Worm (Caenorhabditis elegans): ENCODE data around the gene bath-29.

Gene bath-29

DNA sequence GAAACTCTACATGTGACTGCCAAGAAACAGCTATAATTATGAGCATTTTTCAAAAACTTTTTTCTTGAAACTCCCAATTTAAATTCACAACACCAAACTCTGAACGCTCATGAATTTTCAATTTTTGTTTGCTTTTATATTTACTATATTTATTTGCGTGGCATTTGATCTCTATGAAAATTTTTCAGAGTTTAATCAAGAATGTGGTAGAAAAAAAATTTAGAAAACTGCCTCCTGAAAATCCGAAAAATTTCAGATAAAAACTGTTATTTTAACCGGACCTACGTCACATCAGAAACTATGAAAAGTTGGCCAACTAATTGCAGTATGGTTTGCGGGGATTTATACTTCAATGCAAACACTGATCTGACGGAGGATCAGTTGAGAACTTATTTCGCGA, 16.3 kb upstream of the bath-29 start, which contains the start of gene irld-27:
TSS of gene irld-27 (plus strand) at position 301 of the 400 bp plus-strand sequence.
- TF ChIP-seq cog-1 (tag; optimal IDR thresholded peaks at IDR 0.05) (no peak), ref-1 (GFP tag; conservative IDR thresholded peaks at IDR 0.05) (no peak), T22C8.4 (GFP tag; IDR thresholded peaks at IDR 0.05) (no peak), klf-2 (GFP tag; conservative IDR thresholded peaks at IDR 0.05) (no peak), tab-1 (GFP tag; IDR thresholded peaks at IDR 0.05) (no peak), flt-1 (GFP tag; IDR thresholded peaks at IDR 0.05) (no peak), med-1 (GFP tag; optimal IDR thresholded peaks at IDR 0.05; ENCODE audit: insufficient read depth) (no peak), ztf-29 (GFP tag; IDR thresholded peaks at IDR 0.05) (no peak), ztf-23 (GFP tag; IDR thresholded peaks at IDR 0.05) (no peak)

DNA sequence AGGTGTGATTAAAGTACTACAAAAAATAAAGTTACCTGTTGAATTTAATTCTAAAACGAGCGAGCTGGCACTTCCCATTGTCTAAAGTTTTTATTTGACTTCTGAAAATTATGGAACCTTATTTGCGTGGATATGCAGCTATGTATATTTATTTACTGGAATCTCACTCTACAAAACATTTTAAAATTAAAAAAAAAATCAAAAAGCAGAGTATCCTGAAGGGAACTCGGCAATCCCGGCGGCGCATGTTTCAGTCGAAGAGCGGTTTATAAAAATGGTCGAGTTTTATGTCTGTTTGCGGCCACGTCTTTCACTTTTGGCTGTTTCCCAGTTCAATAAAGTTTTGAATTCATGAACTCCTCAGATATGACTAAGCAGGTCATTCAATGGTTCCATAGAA, 11.3 kb upstream of the bath-29 start, which contains the start of gene F14D2.19:
TSS of gene F14D2.19 (minus strand) at position 101 of the 400 bp plus-strand sequence.
- TF ChIP-seq ztf-23 (GFP tag; IDR thresholded peaks at IDR 0.05) (no peak), klf-2 (GFP tag; conservative IDR thresholded peaks at IDR 0.05) (no peak), T22C8.4 (GFP tag; IDR thresholded peaks at IDR 0.05) (no peak), tab-1 (GFP tag; IDR thresholded peaks at IDR 0.05) (no peak), ztf-29 (GFP tag; IDR thresholded peaks at IDR 0.05) (no peak)

ce11 chrII:3338556-3338955, 9.8 kb upstream of the bath-29 start, which contains the start of gene F14D2.7:
TSS of gene F14D2.7 (minus strand) at chrII:3338656.
- TF ChIP-seq klf-2 (GFP tag; conservative IDR thresholded peaks at IDR 0.05) = no peak
- TF ChIP-seq ztf-23 (GFP tag; IDR thresholded peaks at IDR 0.05) = no peak
- TF ChIP-seq ztf-29 (GFP tag; IDR thresholded peaks at IDR 0.05) = no peak
- no peak for TF ChIP-seq ref-1 (GFP tag; conservative IDR thresholded peaks at IDR 0.05)
- TF ChIP-seq T22C8.4 (GFP tag; IDR thresholded peaks at IDR 0.05) = no peak
- TF ChIP-seq tab-1 (GFP tag; IDR thresholded peaks at IDR 0.05) = no peak
- no peak for TF ChIP-seq cog-1 (tag; optimal IDR thresholded peaks at IDR 0.05)
- no peak for TF ChIP-seq flt-1 (GFP tag; IDR thresholded peaks at IDR 0.05)
- TF ChIP-seq med-1 (GFP tag; optimal IDR thresholded peaks at IDR 0.05; ENCODE audit: insufficient read depth) = no peak

- TF ChIP-seq tab-1 (GFP tag; IDR thresholded peaks at IDR 0.05) = no peak
- TF ChIP-seq cog-1 (tag; optimal IDR thresholded peaks at IDR 0.05) = no peak
- no peak for TF ChIP-seq klf-2 (GFP tag; conservative IDR thresholded peaks at IDR 0.05)
- no peak for TF ChIP-seq med-1 (GFP tag; optimal IDR thresholded peaks at IDR 0.05; ENCODE audit: insufficient read depth)
- TF ChIP-seq T22C8.4 (GFP tag; IDR thresholded peaks at IDR 0.05) = peak; percentile 14; the same call in 1 of the 2 replicates
- TF ChIP-seq ztf-29 (GFP tag; IDR thresholded peaks at IDR 0.05) = no peak
- TF ChIP-seq ztf-23 (GFP tag; IDR thresholded peaks at IDR 0.05) = no peak
- TF ChIP-seq ref-1 (GFP tag; conservative IDR thresholded peaks at IDR 0.05) = no peak
Measured at ce11 chrII:3340251-3340650, 8.1 kb upstream of the bath-29 start, which contains the start of gene F14D2.5. TSS of gene F14D2.5 (plus strand) at chrII:3340551.

DNA sequence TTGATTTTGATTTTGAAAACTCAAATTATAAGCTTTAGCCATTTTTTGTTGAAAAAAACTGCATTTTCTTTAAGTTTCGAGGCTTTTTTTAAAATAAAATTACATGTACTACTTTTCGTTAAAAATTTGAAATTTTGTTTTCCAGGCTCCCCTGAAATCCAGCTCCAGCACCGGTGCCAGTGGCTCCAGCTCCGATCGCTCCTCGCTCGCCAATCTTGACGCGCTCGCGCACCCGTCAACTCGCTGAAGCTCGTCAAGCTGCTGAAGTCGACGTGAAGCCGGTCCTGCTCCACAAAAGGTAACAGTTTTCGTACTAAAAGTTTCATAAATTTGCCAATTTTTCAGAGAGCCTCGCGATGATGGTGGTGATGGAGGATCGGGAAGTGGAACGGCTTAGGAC, 7.5 kb upstream of the bath-29 start:
- TF ChIP-seq ref-1 (GFP tag; conservative IDR thresholded peaks at IDR 0.05) (no peak), klf-2 (GFP tag; conservative IDR thresholded peaks at IDR 0.05) (no peak), cog-1 (tag; optimal IDR thresholded peaks at IDR 0.05) (no peak), ztf-29 (GFP tag; IDR thresholded peaks at IDR 0.05) (no peak), med-1 (GFP tag; optimal IDR thresholded peaks at IDR 0.05; ENCODE audit: insufficient read depth) (no peak), ztf-23 (GFP tag; IDR thresholded peaks at IDR 0.05) (no peak), flt-1 (GFP tag; IDR thresholded peaks at IDR 0.05) (no peak), T22C8.4 (GFP tag; IDR thresholded peaks at IDR 0.05) (no peak), tab-1 (GFP tag; IDR thresholded peaks at IDR 0.05) (no peak)

DNA sequence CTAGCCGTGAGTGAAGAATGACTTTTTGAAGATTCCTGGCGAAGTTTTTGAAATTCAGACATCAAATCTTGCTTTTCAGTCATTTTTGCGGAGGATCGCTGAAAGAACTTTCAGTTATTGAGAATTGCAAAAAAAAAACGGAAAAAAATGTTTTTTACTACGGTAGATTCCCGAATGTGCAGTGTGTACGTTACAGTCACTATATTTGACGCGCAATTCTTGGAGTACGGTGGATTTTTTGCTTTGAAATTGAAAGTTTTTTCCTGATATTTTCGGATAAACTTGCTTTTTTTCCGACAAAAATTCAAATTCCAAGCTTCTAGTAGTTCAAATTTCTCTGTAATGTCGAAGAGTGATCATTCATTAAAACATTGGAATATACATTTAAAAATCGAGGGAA, 6.4 kb upstream of the bath-29 start, which contains the start of gene F14D2.11:
TSS of gene F14D2.11 (minus strand) at position 101 of the 400 bp plus-strand sequence.
- no peak for TF ChIP-seq cog-1 (tag; optimal IDR thresholded peaks at IDR 0.05)
- no peak for TF ChIP-seq ref-1 (GFP tag; conservative IDR thresholded peaks at IDR 0.05)
- TF ChIP-seq ztf-29 (GFP tag; IDR thresholded peaks at IDR 0.05) = no peak
- TF ChIP-seq T22C8.4 (GFP tag; IDR thresholded peaks at IDR 0.05) = no peak
- no peak for TF ChIP-seq klf-2 (GFP tag; conservative IDR thresholded peaks at IDR 0.05)
- no peak for TF ChIP-seq tab-1 (GFP tag; IDR thresholded peaks at IDR 0.05)
- TF ChIP-seq ztf-23 (GFP tag; IDR thresholded peaks at IDR 0.05) = no peak
- TF ChIP-seq med-1 (GFP tag; optimal IDR thresholded peaks at IDR 0.05; ENCODE audit: insufficient read depth) = no peak
- TF ChIP-seq flt-1 (GFP tag; IDR thresholded peaks at IDR 0.05) = no peak

ce11 chrII:3343714-3344113, 4.6 kb upstream of the bath-29 start, which contains the start of gene F14D2.15:
TSS of gene F14D2.15 (minus strand) at chrII:3343814.
- TF ChIP-seq cog-1 (tag; optimal IDR thresholded peaks at IDR 0.05) (no peak), T22C8.4 (GFP tag; IDR thresholded peaks at IDR 0.05) (0 out of 2 replicates have a peak, but pooled peaks have one; percentile 34)

DNA sequence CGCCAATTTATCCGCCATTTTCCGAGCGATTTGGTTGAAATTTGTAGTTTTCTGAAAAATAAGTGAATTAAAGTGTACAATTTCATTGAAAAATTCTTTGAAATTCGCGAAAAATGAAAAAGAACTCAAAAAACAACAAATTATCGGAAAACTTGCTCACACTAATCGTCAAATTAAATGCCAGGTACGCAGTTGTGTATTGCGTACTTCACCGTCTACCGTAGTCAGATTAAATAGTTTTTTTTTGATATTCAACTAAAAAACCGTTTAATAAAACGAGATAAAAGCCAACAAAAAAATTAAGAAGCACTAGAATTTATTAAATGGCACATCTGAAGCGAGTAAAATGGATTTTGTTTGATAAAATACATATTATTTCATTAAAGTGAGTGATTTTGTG, 3.4 kb upstream of the bath-29 start, which contains the start of gene bath-28:
TSS of gene bath-28 (minus strand) at position 51 of the 400 bp plus-strand sequence.
- TF ChIP-seq med-1 (GFP tag; optimal IDR thresholded peaks at IDR 0.05; ENCODE audit: insufficient read depth) (no peak), ztf-23 (GFP tag; IDR thresholded peaks at IDR 0.05) (no peak), T22C8.4 (GFP tag; IDR thresholded peaks at IDR 0.05) (no peak), cog-1 (tag; optimal IDR thresholded peaks at IDR 0.05) (no peak), klf-2 (GFP tag; conservative IDR thresholded peaks at IDR 0.05) (no peak), ref-1 (GFP tag; conservative IDR thresholded peaks at IDR 0.05) (no peak), tab-1 (GFP tag; IDR thresholded peaks at IDR 0.05) (no peak), ztf-29 (GFP tag; IDR thresholded peaks at IDR 0.05) (no peak), flt-1 (GFP tag; IDR thresholded peaks at IDR 0.05) (no peak)

- TF ChIP-seq ztf-29 (GFP tag; IDR thresholded peaks at IDR 0.05) (no peak), flt-1 (GFP tag; IDR thresholded peaks at IDR 0.05) (no peak), med-1 (GFP tag; optimal IDR thresholded peaks at IDR 0.05; ENCODE audit: insufficient read depth) (no peak), T22C8.4 (GFP tag; IDR thresholded peaks at IDR 0.05) (no peak), tab-1 (GFP tag; IDR thresholded peaks at IDR 0.05) (no peak), ref-1 (GFP tag; conservative IDR thresholded peaks at IDR 0.05) (no peak), klf-2 (GFP tag; conservative IDR thresholded peaks at IDR 0.05) (no peak), ztf-23 (GFP tag; IDR thresholded peaks at IDR 0.05) (no peak), cog-1 (tag; optimal IDR thresholded peaks at IDR 0.05) (no peak)
Measured at ce11 chrII:3346328-3346780, 2.0 kb upstream of the bath-29 start, which contains the start of gene bath-30. TSS of gene bath-30 (minus strand) at chrII:3346378.
